Worm (Caenorhabditis elegans): ENCODE results near the gene ZK856.18.

ZK856.18 gene

ce11 chrV:10185719-10186118, at the start of gene ZK856.18:
ZK856.18 (minus strand) TSS chrV:10186007.
- TF ChIP-seq nhr-67 (tag; optimal IDR thresholded peaks at IDR 0.05) (no peak), eor-1 (tag; optimal IDR thresholded peaks at IDR 0.05) (no peak), mdl-1 (tag; optimal IDR thresholded peaks at IDR 0.05) (no peak), mml-1 (tag; optimal IDR thresholded peaks at IDR 0.05) (no peak), skn-1 (tag; optimal IDR thresholded peaks at IDR 0.05) (no peak)

- no peak for TF ChIP-seq fkh-2 (tag; optimal IDR thresholded peaks at IDR 0.05)
- no peak for TF ChIP-seq daf-12 (tag; optimal IDR thresholded peaks at IDR 0.05)
- no peak for TF ChIP-seq elt-1 (tag; optimal IDR thresholded peaks at IDR 0.05)
- TF ChIP-seq zag-1 (tag; optimal IDR thresholded peaks at IDR 0.05): no peak
- TF ChIP-seq ceh-28 (tag; optimal IDR thresholded peaks at IDR 0.05): no peak
- TF ChIP-seq R02D3.7 (tag; optimal IDR thresholded peaks at IDR 0.05): no peak
- no peak for TF ChIP-seq nhr-77 (tag; optimal IDR thresholded peaks at IDR 0.05)
- TF ChIP-seq fos-1 (tag; optimal IDR thresholded peaks at IDR 0.05): no peak
- TF ChIP-seq tbx-2 (tag; optimal IDR thresholded peaks at IDR 0.05): no peak
- TF ChIP-seq hmg-11 (tag; optimal IDR thresholded peaks at IDR 0.05): no peak
- no peak for TF ChIP-seq nhr-76 (tag; optimal IDR thresholded peaks at IDR 0.05)
- no peak for TF ChIP-seq nhr-237 (tag; optimal IDR thresholded peaks at IDR 0.05)
- no peak for TF ChIP-seq unc-62 (GFP tag; optimal IDR thresholded peaks at IDR 0.05)
- TF ChIP-seq jun-1 (tag; optimal IDR thresholded peaks at IDR 0.05): no peak
These were observed 47.5 kb upstream of the ZK856.18 start, which contains the start of gene str-182 for ce11 chrV:10233330-10233729. str-182 (minus strand) TSS chrV:10233430.

ce11 chrV:10230932-10231331, 45.1 kb upstream of the ZK856.18 start, which contains the start of gene fipr-6:
fipr-6 (plus strand) TSS chrV:10231232.
- no peak for TF ChIP-seq nhr-76 (tag; optimal IDR thresholded peaks at IDR 0.05)
- no peak for TF ChIP-seq egl-5 (tag; optimal IDR thresholded peaks at IDR 0.05)
- no peak for TF ChIP-seq hmg-11 (tag; optimal IDR thresholded peaks at IDR 0.05)
- TF ChIP-seq ZK546.5 (tag; optimal IDR thresholded peaks at IDR 0.05): no peak
- no peak for TF ChIP-seq elt-2 (tag; optimal IDR thresholded peaks at IDR 0.05)
- TF ChIP-seq unc-62 (GFP tag; optimal IDR thresholded peaks at IDR 0.05): no peak
- TF ChIP-seq zag-1 (tag; optimal IDR thresholded peaks at IDR 0.05): no peak
- TF ChIP-seq fkh-2 (tag; optimal IDR thresholded peaks at IDR 0.05): no peak
- no peak for TF ChIP-seq pqm-1 (tag; optimal IDR thresholded peaks at IDR 0.05)
- no peak for TF ChIP-seq tbx-2 (tag; optimal IDR thresholded peaks at IDR 0.05)
- no peak for TF ChIP-seq nhr-28 (tag; optimal IDR thresholded peaks at IDR 0.05)
- no peak for TF ChIP-seq daf-12 (tag; optimal IDR thresholded peaks at IDR 0.05)
- no peak for TF ChIP-seq eor-1 (tag; optimal IDR thresholded peaks at IDR 0.05)
- TF ChIP-seq R02D3.7 (tag; optimal IDR thresholded peaks at IDR 0.05): no peak
- no peak for TF ChIP-seq nhr-67 (tag; optimal IDR thresholded peaks at IDR 0.05)
- no peak for TF ChIP-seq lin-15B (tag; optimal IDR thresholded peaks at IDR 0.05)
- TF ChIP-seq sea-2 (GFP tag; optimal IDR thresholded peaks at IDR 0.05): no peak
- TF ChIP-seq ceh-16 (tag; optimal IDR thresholded peaks at IDR 0.05): no peak

- TF ChIP-seq nhr-43 (tag; optimal IDR thresholded peaks at IDR 0.05; ENCODE audit: poor library complexity, severe bottlenecking): no peak
- no peak for TF ChIP-seq snpc-4 (tag; optimal IDR thresholded peaks at IDR 0.05)
- TF ChIP-seq tbx-2 (tag; optimal IDR thresholded peaks at IDR 0.05): no peak
- TF ChIP-seq ZK546.5 (tag; optimal IDR thresholded peaks at IDR 0.05): no peak
- no peak for TF ChIP-seq ama-1 (optimal IDR thresholded peaks at IDR 0.05)
- TF ChIP-seq lin-15B (tag; optimal IDR thresholded peaks at IDR 0.05): no peak
- no peak for TF ChIP-seq nhr-237 (tag; optimal IDR thresholded peaks at IDR 0.05)
- no peak for TF ChIP-seq nhr-11 (tag; optimal IDR thresholded peaks at IDR 0.05)
- TF ChIP-seq ztf-11 (tag; optimal IDR thresholded peaks at IDR 0.05): no peak
- no peak for TF ChIP-seq pqm-1 (tag; optimal IDR thresholded peaks at IDR 0.05)
- TF ChIP-seq skn-1 (tag; optimal IDR thresholded peaks at IDR 0.05): no peak
- no peak for TF ChIP-seq nhr-12 (tag; optimal IDR thresholded peaks at IDR 0.05)
- TF ChIP-seq nfya-1 (tag; optimal IDR thresholded peaks at IDR 0.05; ENCODE audit: insufficient read depth): no peak
- no peak for TF ChIP-seq unc-62 (GFP tag; optimal IDR thresholded peaks at IDR 0.05)
- TF ChIP-seq jun-1 (tag; optimal IDR thresholded peaks at IDR 0.05): no peak
- TF ChIP-seq fkh-10 (GFP tag; optimal IDR thresholded peaks at IDR 0.05): no peak
- TF ChIP-seq egl-27 (tag; optimal IDR thresholded peaks at IDR 0.05): no peak
- TF ChIP-seq nhr-67 (tag; optimal IDR thresholded peaks at IDR 0.05): no peak
These were observed 43.5 kb upstream of the ZK856.18 start, which contains the start of the genes pyt-1 and fipr-7 for ce11 chrV:10229222-10229879. pyt-1 (minus strand) TSS chrV:10229322. fipr-7 (plus strand) TSS chrV:10229829.

All from whole organism, L3 larva.